Worm (Caenorhabditis elegans): ENCODE data around the gene fipr-11.

ce11 chrV:9885918-9886488 lies 20.0 kb downstream of the fipr-11 start, which contains the start of gene clp-9:
- TF ChIP-seq nhr-28 (tag; optimal IDR thresholded peaks at IDR 0.05) (no peak), mdl-1 (tag; optimal IDR thresholded peaks at IDR 0.05) (no peak), pqm-1 (tag; optimal IDR thresholded peaks at IDR 0.05) (no peak), zag-1 (tag; optimal IDR thresholded peaks at IDR 0.05) (no peak), ama-1 (optimal IDR thresholded peaks at IDR 0.05) (no peak)

Measured in whole organism, L3 larva.